Fruit fly (Drosophila melanogaster) whole organism, embryonic: ENCODE results near the gene CG32182.

Experiments used
- Atf6 ChIP-seq: fragments of 200-800 bp; sonication (Bioruptor generic); IDR thresholded peaks from 2 replicates; pipeline ENCODE4 v1.3.6; 2022; ENCODE audit warnings: missing biosample characterization, missing genetic modification characterization
- Blimp-1 ChIP-seq: fragments of 200-800 bp; sonication (Bioruptor generic); optimal IDR thresholded peaks from 3 replicates; lab custom pipeline; 2018; ENCODE audit warnings: missing biosample characterization, missing genetic modification characterization, mild to moderate bottlenecking, moderate library complexity, missing genetic modification reagents
- BtbVII ChIP-seq: fragments of 200-800 bp; sonication (Bioruptor generic); optimal IDR thresholded peaks from 3 replicates; lab custom pipeline; 2017; ENCODE audit warnings: missing biosample characterization, mild to moderate bottlenecking, missing genetic modification characterization
- CG11398 ChIP-seq: fragments of 200-800 bp; sonication (Bioruptor generic); optimal IDR thresholded peaks from 2 replicates; lab custom pipeline; 2016; ENCODE audit warnings: missing biosample characterization, missing genetic modification characterization
- CG13287 ChIP-seq: fragments of 200-800 bp; sonication (Bioruptor generic); IDR thresholded peaks from 2 replicates; pipeline ENCODE4 v1.3.6; 2022; ENCODE audit warnings: missing biosample characterization, missing genetic modification characterization; ENCODE audit not compliant: partially characterized antibody
- CG13894 ChIP-seq: fragments of 200-800 bp; sonication (Bioruptor generic); optimal IDR thresholded peaks from 3 replicates; lab custom pipeline; 2018; ENCODE audit warnings: missing biosample characterization, mild to moderate bottlenecking, missing genetic modification characterization, moderate library complexity
- CG16779 ChIP-seq: fragments of 200-800 bp; sonication (Bioruptor generic); IDR thresholded peaks from 2 replicates; pipeline ENCODE4 v1.3.6; 2022; ENCODE audit warnings: missing biosample characterization, missing genetic modification characterization
- CG31365 ChIP-seq: fragments of 200-800 bp; sonication (Bioruptor generic); optimal IDR thresholded peaks from 2 replicates; lab custom pipeline; 2018; ENCODE audit warnings: missing biosample characterization, mild to moderate bottlenecking, missing genetic modification characterization
- CG32532 ChIP-seq: fragments of 200-800 bp; sonication (Bioruptor generic); IDR thresholded peaks from 2 replicates; pipeline ENCODE4 v1.3.6; 2022; ENCODE audit warnings: missing biosample characterization, missing genetic modification characterization
- CG4707 ChIP-seq: fragments of 200-800 bp; sonication (Bioruptor generic); optimal IDR thresholded peaks from 2 replicates; lab custom pipeline; 2018; ENCODE audit warnings: missing biosample characterization, mild to moderate bottlenecking, missing genetic modification characterization, moderate library complexity
- CG4820 ChIP-seq: fragments of 200-800 bp; sonication (Bioruptor generic); optimal IDR thresholded peaks from 3 replicates; lab custom pipeline; 2016; ENCODE audit warnings: missing biosample characterization, missing genetic modification characterization
- CG6254 ChIP-seq: fragments of 200-800 bp; sonication (Bioruptor generic); optimal IDR thresholded peaks from 3 replicates; lab custom pipeline; 2017; ENCODE audit warnings: mild to moderate bottlenecking, missing biosample characterization, missing genetic modification reagents, missing genetic modification characterization
- CG6272 ChIP-seq: fragments of 200-800 bp; sonication (Bioruptor generic); IDR thresholded peaks from 2 replicates; pipeline ENCODE4 v1.3.6; 2022; ENCODE audit warnings: missing biosample characterization, missing genetic modification characterization
- CG6654 ChIP-seq: fragments of 200-800 bp; sonication (Bioruptor generic); optimal IDR thresholded peaks from 2 replicates; lab custom pipeline; 2017; ENCODE audit warnings: missing biosample characterization, mild to moderate bottlenecking, missing genetic modification characterization
- CG6791 ChIP-seq: fragments of 200-800 bp; sonication (Bioruptor generic); IDR thresholded peaks from 3 replicates; pipeline ENCODE4 v1.3.6; 2022; ENCODE audit warnings: missing biosample characterization, missing genetic modification characterization; ENCODE audit not compliant: partially characterized antibody
- CG6854 ChIP-seq: fragments of 200-800 bp; sonication (Bioruptor generic); optimal IDR thresholded peaks from 3 replicates; lab custom pipeline; 2017; ENCODE audit warnings: missing biosample characterization, mild to moderate bottlenecking, missing genetic modification characterization
- CG8281 ChIP-seq: fragments of 200-800 bp; sonication (Bioruptor generic); optimal IDR thresholded peaks from 2 replicates; lab custom pipeline; 2018; ENCODE audit warnings: missing biosample characterization, mild to moderate bottlenecking, missing genetic modification characterization, moderate library complexity
- CG8359 ChIP-seq: fragments of 200-800 bp; sonication (Bioruptor generic); optimal IDR thresholded peaks from 2 replicates; lab custom pipeline; 2017; ENCODE audit warnings: missing biosample characterization, mild to moderate bottlenecking, missing genetic modification characterization, borderline replicate concordance
- CG8478 ChIP-seq: fragments of >200 bp; optimal IDR thresholded peaks from 2 replicates; lab custom pipeline; 2018
- CG8944 ChIP-seq: fragments of 200-800 bp; sonication (Bioruptor generic); optimal IDR thresholded peaks from 3 replicates; lab custom pipeline; 2016; ENCODE audit warnings: missing biosample characterization, missing genetic modification characterization
- CG9817 ChIP-seq: fragments of 200-800 bp; sonication (Bioruptor generic); optimal IDR thresholded peaks from 2 replicates; lab custom pipeline; 2018; ENCODE audit warnings: missing biosample characterization, mild to moderate bottlenecking, missing genetic modification characterization, moderate library complexity
- Dip2 ChIP-seq: fragments of 200-800 bp; sonication (Bioruptor generic); IDR thresholded peaks from 2 replicates; pipeline ENCODE4 v1.3.6; 2022; ENCODE audit warnings: missing biosample characterization, missing genetic modification characterization
- Ets65A ChIP-seq: fragments of 200-800 bp; sonication (Bioruptor generic); peaks from one replicate; lab custom pipeline; 2016; ENCODE audit warnings: missing biosample characterization, missing genetic modification characterization
- Fer2 ChIP-seq: fragments of 200-800 bp; sonication (Bioruptor generic); optimal IDR thresholded peaks from 2 replicates; lab custom pipeline; 2018; ENCODE audit warnings: missing biosample characterization, mild to moderate bottlenecking, missing genetic modification characterization, moderate library complexity
- HHEX ChIP-seq: fragments of 200-800 bp; sonication (Bioruptor generic); optimal IDR thresholded peaks from 3 replicates; lab custom pipeline; 2017; ENCODE audit warnings: missing biosample characterization, mild to moderate bottlenecking, missing genetic modification characterization, missing genetic modification reagents
- MBD-R2 ChIP-seq: fragments of 200-800 bp; sonication (Bioruptor generic); IDR thresholded peaks from 2 replicates; pipeline ENCODE4 v1.3.6; 2022; ENCODE audit warnings: missing biosample characterization, missing genetic modification characterization
- Myb ChIP-seq: fragments of 200-800 bp; sonication (Bioruptor generic); optimal IDR thresholded peaks from 2 replicates; lab custom pipeline; 2016; ENCODE audit warnings: missing biosample characterization, missing genetic modification characterization
- Poxn ChIP-seq: fragments of 200-800 bp; sonication (Bioruptor generic); IDR thresholded peaks from 2 replicates; pipeline ENCODE4 v1.3.6; 2022; ENCODE audit warnings: missing biosample characterization, missing genetic modification characterization
- Vsx1 ChIP-seq: fragments of 200-800 bp; sonication (Bioruptor generic); optimal IDR thresholded peaks from 2 replicates; lab custom pipeline; 2017; ENCODE audit warnings: missing biosample characterization, mild to moderate bottlenecking, missing genetic modification characterization, missing genetic modification reagents
- abd-A ChIP-seq: fragments of 200-800 bp; sonication (Bioruptor generic); optimal IDR thresholded peaks from 3 replicates; lab custom pipeline; 2019; ENCODE audit warnings: missing biosample characterization, mild to moderate bottlenecking, missing genetic modification characterization, moderate library complexity
- ara ChIP-seq: fragments of 200-800 bp; sonication (Bioruptor generic); IDR thresholded peaks from 2 replicates; pipeline ENCODE4 v1.3.6; 2022; ENCODE audit warnings: missing biosample characterization, missing genetic modification characterization
- cato ChIP-seq: fragments of 200-800 bp; sonication (Bioruptor generic); optimal IDR thresholded peaks from 2 replicates; lab custom pipeline; 2016; ENCODE audit warnings: missing biosample characterization, missing genetic modification characterization, borderline replicate concordance
- cwo ChIP-seq: fragments of 200-800 bp; sonication (Bioruptor generic); optimal IDR thresholded peaks from 3 replicates; lab custom pipeline; 2017; ENCODE audit warnings: missing biosample characterization, missing genetic modification characterization, mild to moderate bottlenecking, moderate library complexity, missing genetic modification reagents
- danr ChIP-seq: fragments of 200-800 bp; sonication (Bioruptor generic); IDR thresholded peaks from 2 replicates; pipeline ENCODE4 v1.3.6; 2022; ENCODE audit warnings: missing biosample characterization, missing genetic modification characterization
- disco-r ChIP-seq: fragments of 200-800 bp; sonication (Bioruptor generic); optimal IDR thresholded peaks from 2 replicates; lab custom pipeline; 2016; ENCODE audit warnings: missing biosample characterization, missing genetic modification characterization
- emc ChIP-seq: fragments of 200-800 bp; sonication (Bioruptor generic); optimal IDR thresholded peaks from 2 replicates; lab custom pipeline; 2016; ENCODE audit warnings: missing biosample characterization, missing genetic modification characterization
- eve ChIP-seq, 2 experiments: fragments of >200 bp; optimal IDR thresholded peaks; 2 replicates each; lab custom pipeline; 2017; ENCODE audit warnings: missing biosample characterization in 2 of 2, missing genetic modification characterization in 2 of 2
- kah ChIP-seq: fragments of 200-800 bp; sonication (Bioruptor generic); optimal IDR thresholded peaks from 2 replicates; lab custom pipeline; 2018; ENCODE audit warnings: missing biosample characterization, mild to moderate bottlenecking, missing genetic modification characterization
- ken ChIP-seq: fragments of 200-800 bp; sonication (Bioruptor generic); IDR thresholded peaks from 3 replicates; pipeline ENCODE4 v1.3.6; 2022; ENCODE audit warnings: missing biosample characterization, missing genetic modification characterization
- lbe ChIP-seq: fragments of 200-800 bp; sonication (Bioruptor generic); optimal IDR thresholded peaks from 2 replicates; lab custom pipeline; 2016; ENCODE audit warnings: missing biosample characterization, mild to moderate bottlenecking, missing genetic modification characterization
- lola ChIP-seq, 3 experiments: fragments of >200 bp in 2 of 3; fragments of 200-800 bp in 1 of 3; sonication (Bioruptor generic) in 1 of 3; optimal IDR thresholded peaks; 2 replicates each; lab custom pipeline; 2017 to 2019; ENCODE audit warnings: missing biosample characterization in 3 of 3, missing genetic modification characterization in 3 of 3, mild to moderate bottlenecking in 1 of 3, moderate library complexity in 1 of 3
- nerfin-2 ChIP-seq: fragments of 200-800 bp; sonication (Bioruptor generic); IDR thresholded peaks from 2 replicates; pipeline ENCODE4 v1.3.6; 2022; ENCODE audit warnings: missing biosample characterization, missing genetic modification characterization; ENCODE audit not compliant: partially characterized antibody
- oc ChIP-seq: fragments of 200-800 bp; sonication (Bioruptor generic); optimal IDR thresholded peaks from 2 replicates; lab custom pipeline; 2018; ENCODE audit warnings: missing biosample characterization, mild to moderate bottlenecking, missing genetic modification characterization, moderate library complexity
- pb ChIP-seq: fragments of 200-800 bp; sonication (Bioruptor generic); optimal IDR thresholded peaks from 3 replicates; lab custom pipeline; 2016; ENCODE audit warnings: missing biosample characterization, missing genetic modification characterization
- ranshi ChIP-seq: fragments of 200-800 bp; sonication (Bioruptor generic); IDR thresholded peaks from 2 replicates; pipeline ENCODE4 v1.3.6; 2022; ENCODE audit warnings: missing biosample characterization, missing genetic modification characterization
- sr ChIP-seq: fragments of 200-800 bp; sonication (Bioruptor generic); IDR thresholded peaks from 3 replicates; pipeline ENCODE4 v1.3.6; 2022; ENCODE audit warnings: missing biosample characterization, missing genetic modification characterization
- z ChIP-seq: fragments of 200-800 bp; sonication (Bioruptor generic); IDR thresholded peaks from 3 replicates; pipeline ENCODE4 v1.3.6; 2022; ENCODE audit warnings: missing biosample characterization, missing genetic modification characterization

CG32182 gene

DNA sequence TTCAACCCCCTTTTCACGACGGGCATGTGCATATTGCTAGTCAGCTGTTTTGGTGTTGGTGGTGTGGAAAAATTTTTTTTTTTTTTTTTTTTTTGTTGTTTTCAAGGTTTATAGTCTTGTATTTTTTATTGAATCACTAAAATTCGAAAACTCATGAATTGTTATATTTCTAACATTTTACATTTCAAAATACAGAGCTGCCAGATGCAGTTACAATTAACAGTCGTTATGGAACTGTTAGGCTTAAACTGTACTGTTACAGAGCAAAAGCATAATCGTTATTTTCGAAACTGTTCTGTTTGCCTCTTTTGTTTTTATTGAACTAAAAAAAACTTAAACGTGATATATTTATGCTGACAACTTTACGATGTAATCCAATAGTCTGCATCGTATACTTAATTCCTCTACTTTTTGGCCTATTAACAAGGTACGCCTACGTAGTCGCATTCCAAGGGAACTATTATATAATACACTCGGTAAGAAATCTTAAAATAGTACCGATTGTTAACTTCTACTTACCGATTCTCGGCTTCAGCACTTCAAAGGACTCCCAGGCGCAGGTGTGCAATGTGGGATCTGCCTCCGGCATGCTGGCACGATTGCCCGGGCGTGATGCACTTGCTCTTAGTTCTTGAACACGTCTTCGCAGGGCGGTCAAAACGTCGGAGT is 48.6 kb downstream of the CG32182 start, which contains the start of gene CG32187 (continued):
- TF ChIP-seq kah (GFP tag; lab: Kevin White, UChicago) (no peak), eve (GFP tag; optimal IDR thresholded peaks at IDR 0.05; lab: Kevin White, UChicago) (no peak), CG9817 (tag; lab: Kevin White, UChicago) (no peak), CG6791 (GFP tag; lab: Robert Waterston, UW) (no peak), BtbVII (GFP tag; lab: Kevin White, UChicago) (no peak), Ets65A (GFP tag; lab: Kevin White, UChicago) (peak; percentile 16), pb (GFP tag; lab: Kevin White, UChicago) (no peak), Myb (GFP tag; lab: Kevin White, UChicago) (peak; percentile 74), MBD-R2 (0 out of 2 replicates have a peak, but pooled peaks have one; percentile 10)

DNA sequence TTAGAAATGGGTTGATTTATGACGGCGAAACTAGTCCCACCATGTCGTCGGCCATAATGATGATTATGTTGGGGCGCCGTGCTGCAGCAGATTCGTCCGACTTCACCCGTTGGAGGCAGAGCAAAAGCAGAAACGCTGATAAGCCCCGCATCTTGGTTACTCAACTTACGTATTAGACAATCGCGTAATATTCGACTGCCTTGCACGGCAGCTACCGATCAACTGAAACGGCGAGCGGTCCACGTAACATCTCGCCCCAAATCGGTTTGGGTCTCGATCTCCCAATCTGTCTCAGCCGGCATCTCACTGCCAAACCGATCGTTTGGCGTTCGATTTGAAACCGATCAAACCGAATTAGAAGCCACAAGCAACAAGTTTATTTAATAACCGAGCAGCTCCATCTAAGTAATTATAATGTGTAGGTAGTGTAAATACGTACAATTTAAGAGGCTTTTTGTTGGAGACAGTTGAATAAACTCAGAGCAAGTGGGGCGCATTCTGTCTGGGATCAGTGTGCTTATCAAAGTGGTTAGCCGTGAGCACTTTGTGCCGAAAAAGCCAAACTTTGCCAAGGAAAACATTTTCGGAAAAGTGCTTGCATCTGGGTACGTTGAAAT is 50.8 kb downstream of the CG32182 start, which contains the start of gene CG32191:
Gene CG32191 (minus strand): TSS at position 550 of the 617 bp plus-strand sequence.
- TF ChIP-seq CG8359 (GFP tag; lab: Kevin White, UChicago) (no peak), CG6654 (GFP tag; lab: Kevin White, UChicago) (no peak), Poxn (no peak), emc (GFP tag; lab: Kevin White, UChicago) (no peak), CG8281 (tag; lab: Kevin White, UChicago) (no peak), Atf6 (GFP tag; lab: Robert Waterston, UW) (0 out of 2 replicates have a peak, but pooled peaks have one; percentile 32), CG11398 (GFP tag; lab: Kevin White, UChicago) (no peak), CG8944 (no peak), CG32532 (GFP tag; lab: Robert Waterston, UW) (0 out of 2 replicates have a peak, but pooled peaks have one; percentile 23), Vsx1 (GFP tag; lab: Kevin White, UChicago) (peak; percentile 3), CG13894 (tag; lab: Kevin White, UChicago) (no peak), CG16779 (GFP tag; lab: Robert Waterston, UW) (no peak), ranshi (GFP tag; lab: Robert Waterston, UW) (no peak), disco-r (GFP tag; lab: Kevin White, UChicago) (no peak), CG31365 (tag; lab: Kevin White, UChicago) (no peak), nerfin-2 (GFP tag; lab: Robert Waterston, UW) (no peak), cato (GFP tag; lab: Kevin White, UChicago) (no peak), Dip2 (GFP tag; lab: Robert Waterston, UW) (no peak), HHEX (GFP tag; lab: Kevin White, UChicago) (peak; percentile 37), abd-A (tag; lab: Kevin White, UChicago) (no peak), CG8478 (lab: Kevin White, UChicago) (no peak), ken (no peak), lola (GFP tag; optimal IDR thresholded peaks at IDR 0.05; lab: Kevin White, UChicago) (no peak), cwo (GFP tag; lab: Kevin White, UChicago) (no peak), CG4707 (GFP tag; lab: Kevin White, UChicago) (no peak), CG13287 (GFP tag; lab: Robert Waterston, UW) (no peak), z (GFP tag; lab: Robert Waterston, UW) (no peak), oc (tag; lab: Kevin White, UChicago) (peak; percentile 40), danr (GFP tag; lab: Robert Waterston, UW) (no peak), Fer2 (no peak), CG6791 (GFP tag; lab: Robert Waterston, UW) (no peak), Blimp-1 (GFP tag; lab: Kevin White, UChicago) (no peak), lbe (GFP tag; lab: Kevin White, UChicago) (no peak), CG6272 (GFP tag; lab: Robert Waterston, UW) (no peak), sr (no peak), Ets65A (GFP tag; lab: Kevin White, UChicago) (no peak), ara (GFP tag; lab: Robert Waterston, UW) (no peak), CG6254 (no peak), CG6854 (GFP tag; lab: Kevin White, UChicago) (peak; percentile 11), CG4820 (no peak)
